Worm (Caenorhabditis elegans) whole organism, mixed stage, embryonic: Measurements from ENCODE around the gene T28C6.10.

ENCODE experiments used
- ces-1 ChIP-seq: fragments of 150-350 bp; optimal IDR thresholded peaks from 2 replicates; lab custom pipeline; 2014; ENCODE audit warnings: missing biosample characterization, missing genetic modification reagents, missing genetic modification characterization
- flh-1 ChIP-seq: fragments of 200-800 bp; sonication (Bioruptor generic); optimal IDR thresholded peaks from 2 replicates; lab custom pipeline; 2018; ENCODE audit warnings: mild to moderate bottlenecking, missing genetic modification characterization, moderate library complexity, missing compliant biosample characterization
- lsy-2 ChIP-seq: fragments of 150-350 bp; optimal IDR thresholded peaks from 2 replicates; lab custom pipeline; 2014; ENCODE audit warnings: missing biosample characterization, missing genetic modification characterization
- nhr-76 ChIP-seq: sonication (generic microtip); optimal IDR thresholded peaks from 2 replicates; lab custom pipeline; 2017; ENCODE audit warnings: missing biosample characterization, missing genetic modification characterization
- pha-4 ChIP-seq: fragments of 150-350 bp; optimal IDR thresholded peaks from 2 replicates; lab custom pipeline; 2018; ENCODE audit warnings: missing biosample characterization, missing genetic modification reagents, missing genetic modification characterization
- sem-2 ChIP-seq: fragments of 200-800 bp; sonication (Bioruptor generic); optimal IDR thresholded peaks from 2 replicates; lab custom pipeline; 2018; ENCODE audit warnings: mild to moderate bottlenecking, missing genetic modification characterization, missing compliant biosample characterization
- unc-39 ChIP-seq: fragments of 150-350 bp; optimal IDR thresholded peaks from 2 replicates; lab custom pipeline; 2014; ENCODE audit warnings: missing biosample characterization, missing genetic modification characterization

ce11 chrIV:8790144-8790543 is 27.6 kb upstream of the T28C6.10 start, which contains the start of gene sru-35:
- TF ChIP-seq flh-1 (GFP tag; lab: Kevin White, UChicago) (no peak), nhr-76 (tag; lab: Kevin White, UChicago) (no peak), lsy-2 (tag; lab: Kevin White, UChicago) (no peak), ces-1 (GFP tag; lab: Kevin White, UChicago) (no peak), sem-2 (no peak), pha-4 (tag; lab: Kevin White, UChicago) (no peak), unc-39 (no peak)
